Fruit fly (Drosophila melanogaster): ENCODE measurements around the gene Msp300.

Gene Msp300

DNA sequence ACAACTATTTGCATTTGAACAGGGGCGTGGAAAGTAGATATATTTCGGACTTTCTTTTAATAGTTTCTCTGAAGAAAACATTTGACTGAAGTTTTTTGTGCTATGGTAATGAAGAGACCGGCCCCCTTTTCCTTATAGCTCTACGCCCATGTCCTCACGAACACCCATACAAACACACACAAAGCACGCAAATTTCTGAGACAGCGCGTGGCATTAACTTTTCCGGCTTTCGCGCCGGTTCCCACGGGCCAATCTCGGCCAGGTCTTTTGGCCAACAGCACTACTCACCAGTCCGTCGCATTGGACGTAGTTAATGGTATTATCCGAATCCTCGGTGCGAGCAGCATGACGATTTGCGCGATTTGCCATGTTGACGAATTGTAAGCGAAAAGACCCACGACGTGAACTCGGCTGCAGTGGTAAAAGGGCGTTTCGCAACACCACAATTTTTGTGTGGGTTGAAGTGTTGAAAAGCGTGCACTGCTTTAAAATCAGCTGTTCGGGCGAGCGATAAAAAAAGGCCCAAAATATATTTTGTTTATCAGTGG is 48.2 kb upstream of the Msp300 start, which contains the start of gene senju (continued):
- TF ChIP-seq CG9437 (GFP tag; optimal IDR thresholded peaks at IDR 0.05) (peak; percentile 70), CG5245 (GFP tag; optimal IDR thresholded peaks at IDR 0.05) (peak; percentile 80), Six4 (GFP tag; optimal IDR thresholded peaks at IDR 0.05) (peak; percentile 84), CG6813 (GFP tag; optimal IDR thresholded peaks at IDR 0.05) (peak; percentile 79), mam (GFP tag; optimal IDR thresholded peaks at IDR 0.05) (peak; percentile 86), CHES-1-like (GFP tag; optimal IDR thresholded peaks at IDR 0.05) (peak; percentile 96), lilli (GFP tag; optimal IDR thresholded peaks at IDR 0.05) (peak; percentile 94), vfl (GFP tag; optimal IDR thresholded peaks at IDR 0.05) (peak; percentile 82), Meics (GFP tag; optimal IDR thresholded peaks at IDR 0.05) (peak; percentile 88), ind (GFP tag; optimal IDR thresholded peaks at IDR 0.05) (peak; percentile 78), Dp (GFP tag; optimal IDR thresholded peaks at IDR 0.05) (peak; percentile 46), aop (GFP tag; IDR thresholded peaks at IDR 0.05) (peak; percentile 40; the same call in 1 of the 2 replicates), onecut (GFP tag; IDR thresholded peaks at IDR 0.05) (peak; percentile 84), CG7271 (tag; optimal IDR thresholded peaks at IDR 0.05) (no peak), CG11696 (GFP tag; IDR thresholded peaks at IDR 0.05) (peak; percentile 53), CG3847 (GFP tag; IDR thresholded peaks at IDR 0.05) (peak; percentile 90), CG7839 (tag; optimal IDR thresholded peaks at IDR 0.05) (peak; percentile 79), corto (GFP tag; optimal IDR thresholded peaks at IDR 0.05) (peak; percentile 54), Atf3 (GFP tag; optimal IDR thresholded peaks at IDR 0.05) (peak; percentile 74), CG17328 (GFP tag; IDR thresholded peaks at IDR 0.05) (peak; percentile 92), CG16863 (GFP tag; optimal IDR thresholded peaks at IDR 0.05) (peak; percentile 85), hkb (optimal IDR thresholded peaks at IDR 0.05) (no peak), hkb (GFP tag; IDR thresholded peaks at IDR 0.05) (peak; percentile 84), CG13775 (GFP tag; optimal IDR thresholded peaks at IDR 0.05) (peak; percentile 84), CG9876 (GFP tag; optimal IDR thresholded peaks at IDR 0.05) (peak; percentile 66), tap (tag; optimal IDR thresholded peaks at IDR 0.05) (peak; percentile 50), amos (GFP tag; IDR thresholded peaks at IDR 0.05; ENCODE audit: partially characterized antibody) (peak; percentile 54), Oli (tag; optimal IDR thresholded peaks at IDR 0.05) (peak; percentile 78), CG7556 (GFP tag; optimal IDR thresholded peaks at IDR 0.05) (peak; percentile 86), pnt (GFP tag; optimal IDR thresholded peaks at IDR 0.05) (peak; percentile 74), Hr78 (GFP tag; optimal IDR thresholded peaks at IDR 0.05) (peak in 1 of 2 experiments; percentile 59), CG1603 (tag; optimal IDR thresholded peaks at IDR 0.05) (peak; percentile 76), fru (optimal IDR thresholded peaks at IDR 0.05) (no peak), CG10147 (GFP tag; optimal IDR thresholded peaks at IDR 0.05) (peak; percentile 64), CG10209 (GFP tag; optimal IDR thresholded peaks at IDR 0.05) (peak; percentile 77), CG2120 (GFP tag; optimal IDR thresholded peaks at IDR 0.05) (peak; percentile 96), jing (GFP tag; optimal IDR thresholded peaks at IDR 0.05) (peak; percentile 76), BEAF-32 (GFP tag; optimal IDR thresholded peaks at IDR 0.05) (peak; percentile 57), CG4854 (GFP tag; optimal IDR thresholded peaks at IDR 0.05) (peak; percentile 79), wor (GFP tag; IDR thresholded peaks at IDR 0.05) (no peak), CG32767 (GFP tag; IDR thresholded peaks at IDR 0.05) (peak; percentile 64; the same call in 1 of the 2 replicates), fd96Cb (tag; optimal IDR thresholded peaks at IDR 0.05) (peak; percentile 61), ewg (GFP tag; optimal IDR thresholded peaks at IDR 0.05) (peak; percentile 63), CG18764 (GFP tag; optimal IDR thresholded peaks at IDR 0.05) (peak; percentile 74), bbx (GFP tag; IDR thresholded peaks at IDR 0.05; ENCODE audit: partially characterized antibody) (peak; percentile 35; the same call in 1 of the 2 replicates), CG14860 (GFP tag; IDR thresholded peaks at IDR 0.05; ENCODE audit: partially characterized antibody) (peak; percentile 47; the same call in 1 of the 3 replicates), sug (tag; optimal IDR thresholded peaks at IDR 0.05) (peak; percentile 85), dm (GFP tag; optimal IDR thresholded peaks at IDR 0.05) (peak; percentile 95), CG10274 (GFP tag; optimal IDR thresholded peaks at IDR 0.05) (peak; percentile 21), Drgx (GFP tag; IDR thresholded peaks at IDR 0.05) (peak; percentile 81)

Data from whole organism, embryonic.